Fruit fly (Drosophila melanogaster) Kc167 (cell line): Measurements from ENCODE around the gene CG13841.

ENCODE experiments used
- Myc ChIP-seq: fragments of >200 bp; optimal IDR thresholded peaks from 2 replicates; lab custom pipeline; 2017; ENCODE audit warnings: missing external identifiers
- h ChIP-seq: fragments of >200 bp; optimal IDR thresholded peaks from 3 replicates; lab custom pipeline; 2018; ENCODE audit warnings: missing external identifiers

dm6 chr3R:22763587-22763986 lies 3.9 kb downstream of the CG13841 start, which contains the start of gene Nepl14:
- TF ChIP-seq Myc (no peak), h (lab: Kevin White, UChicago) (no peak)
